Fruit fly (Drosophila melanogaster) whole organism, wandering third instar larva: ENCODE data around the gene CtBP.

Experiments used
- Abd-B ChIP-seq: fragments of >200 bp; optimal IDR thresholded peaks from 2 replicates; lab custom pipeline; 2017; ENCODE audit warnings: missing biosample characterization, missing genetic modification characterization
- CG32264 ChIP-seq: fragments of 200-800 bp; sonication (Bioruptor generic); optimal IDR thresholded peaks from 2 replicates; lab custom pipeline; 2016; ENCODE audit warnings: missing biosample characterization, missing genetic modification characterization
- Dif ChIP-seq: fragments of 200-275, 200-300 bp; sonication (Bioruptor generic); optimal IDR thresholded peaks from 2 replicates; lab custom pipeline; 2018; ENCODE audit warnings: missing biosample characterization, missing genetic modification characterization; ENCODE audit not compliant: partially characterized antibody
- Myc ChIP-seq: fragments of >200 bp; optimal IDR thresholded peaks from 2 replicates; lab custom pipeline; 2017
- N ChIP-seq: fragments of >200 bp; optimal IDR thresholded peaks from 2 replicates; lab custom pipeline; 2018; ENCODE audit warnings: missing biosample characterization, missing external identifiers, missing genetic modification characterization
- OdsH ChIP-seq: fragments of 200-800 bp; sonication (Bioruptor generic); optimal IDR thresholded peaks from 2 replicates; lab custom pipeline; 2016; ENCODE audit warnings: missing biosample characterization, mild to moderate bottlenecking, missing genetic modification characterization
- Rel ChIP-seq, 2 experiments: fragments of 200-800 bp; sonication (Bioruptor generic) in 1 of 2; optimal IDR thresholded peaks; 2 replicates in 1 of 2; 3 replicates in 1 of 2; lab custom pipeline; 2016 to 2019; ENCODE audit warnings: mild to moderate bottlenecking in 2 of 2, missing biosample characterization in 2 of 2, missing genetic modification characterization in 2 of 2, moderate library complexity in 1 of 2
- br ChIP-seq: fragments of 200-800 bp; sonication (Bioruptor generic); optimal IDR thresholded peaks from 2 replicates; lab custom pipeline; 2016; ENCODE audit warnings: missing biosample characterization, missing genetic modification characterization
- ey ChIP-seq: fragments of 200-800 bp; sonication (Bioruptor generic); optimal IDR thresholded peaks from 2 replicates; lab custom pipeline; 2016; ENCODE audit warnings: missing biosample characterization, missing genetic modification characterization
- fru ChIP-seq: fragments of 200-800 bp; sonication (Bioruptor generic); optimal IDR thresholded peaks from 3 replicates; lab custom pipeline; 2016; ENCODE audit warnings: missing biosample characterization, mild to moderate bottlenecking, missing genetic modification characterization
- h ChIP-seq: fragments of 200-800 bp; sonication (Bioruptor generic); optimal IDR thresholded peaks from 3 replicates; lab custom pipeline; 2016; ENCODE audit warnings: missing biosample characterization, mild to moderate bottlenecking, missing genetic modification characterization
- usp ChIP-seq: fragments of >200 bp; optimal IDR thresholded peaks from 2 replicates; lab custom pipeline; 2017; ENCODE audit warnings: missing biosample characterization, missing genetic modification characterization
- woc ChIP-seq: sonication (Bioruptor generic); optimal IDR thresholded peaks from 2 replicates; lab custom pipeline; 2016; ENCODE audit warnings: missing biosample characterization, mild to moderate bottlenecking, missing genetic modification characterization

dm6 chr3R:12981334-12982166 lies 29.9 kb upstream of the CtBP start:
- TF ChIP-seq ey (GFP tag; lab: Kevin White, UChicago) (peak; percentile 22), OdsH (GFP tag; lab: Kevin White, UChicago) (no peak), usp (GFP tag; lab: Kevin White, UChicago) (no peak), woc (GFP tag; lab: Kevin White, UChicago) (no peak), br (GFP tag; lab: Kevin White, UChicago) (no peak), N (peak; percentile 33), fru (GFP tag; lab: Kevin White, UChicago) (peak; percentile 63), h (GFP tag; lab: Kevin White, UChicago) (peak; percentile 40), Myc (lab: Kevin White, UChicago) (no peak), Abd-B (GFP tag; lab: Kevin White, UChicago) (no peak), CG32264 (peak; percentile 27), Rel (GFP tag; optimal IDR thresholded peaks at IDR 0.05; lab: Kevin White, UChicago) (no peak), Rel (tag; optimal IDR thresholded peaks at IDR 0.05; lab: Kevin White, UChicago) (no peak), Dif (no peak)
